Fruit fly (Drosophila melanogaster): ENCODE measurements around the gene rau.
A peak's percentile ranks its signal among the peaks of the same experiment; 100 is the strongest.

Gene rau

dm6 chr2L:5910189-5910588 lies 30.9 kb upstream of the rau start, which contains the start of gene CG14000:
Gene CG14000, minus strand, starts transcription at chr2L:5910289.
- TF ChIP-seq Met (GFP tag; optimal IDR thresholded peaks at IDR 0.05) = no peak
- TF ChIP-seq achi (GFP tag; optimal IDR thresholded peaks at IDR 0.05) = no peak
- TF ChIP-seq cyc (GFP tag; optimal IDR thresholded peaks at IDR 0.05) = no peak
- no peak for TF ChIP-seq CG3919 (GFP tag; optimal IDR thresholded peaks at IDR 0.05)
- TF ChIP-seq CG3032 (tag; optimal IDR thresholded peaks at IDR 0.05) = no peak
- no peak for TF ChIP-seq CG11294 (GFP tag; IDR thresholded peaks at IDR 0.05)
- no peak for TF ChIP-seq CG11902 (GFP tag; optimal IDR thresholded peaks at IDR 0.05)
- no peak for TF ChIP-seq CG1621 (tag; optimal IDR thresholded peaks at IDR 0.05)

dm6 chr2L:5906893-5907850 lies 27.9 kb upstream of the rau start, which contains the start of gene bchs:
Gene bchs, plus strand, starts transcription at chr2L:5907169.
- no peak for TF ChIP-seq dac (GFP tag; optimal IDR thresholded peaks at IDR 0.05)
- TF ChIP-seq Lpt (GFP tag; optimal IDR thresholded peaks at IDR 0.05) = no peak
- TF ChIP-seq CG3032 (tag; optimal IDR thresholded peaks at IDR 0.05) = no peak
- TF ChIP-seq OdsH (GFP tag; optimal IDR thresholded peaks at IDR 0.05) = no peak
- no peak for TF ChIP-seq CG1621 (tag; optimal IDR thresholded peaks at IDR 0.05)
- TF ChIP-seq CG34406 (GFP tag; optimal IDR thresholded peaks at IDR 0.05) = peak; percentile 17
- peak; percentile 12 for TF ChIP-seq Eip75B (GFP tag; optimal IDR thresholded peaks at IDR 0.05)
- no peak for TF ChIP-seq Blimp-1 (GFP tag; optimal IDR thresholded peaks at IDR 0.05)
- no peak for TF ChIP-seq Hr4 (GFP tag; optimal IDR thresholded peaks at IDR 0.05)
- no peak for TF ChIP-seq fd59A (GFP tag; optimal IDR thresholded peaks at IDR 0.05)
- peak; percentile 24 for TF ChIP-seq topi (GFP tag; optimal IDR thresholded peaks at IDR 0.05)
- 0 out of 3 replicates have a peak, but pooled peaks have one; percentile 42 for TF ChIP-seq CG8119 (GFP tag; IDR thresholded peaks at IDR 0.05)
- no peak for TF ChIP-seq fd85E (GFP tag; optimal IDR thresholded peaks at IDR 0.05)
- TF ChIP-seq CG6792 (GFP tag; optimal IDR thresholded peaks at IDR 0.05) = no peak
- TF ChIP-seq CG6276 (GFP tag; optimal IDR thresholded peaks at IDR 0.05) = peak; percentile 78
- no peak for TF ChIP-seq Hr38 (GFP tag; optimal IDR thresholded peaks at IDR 0.05)
- TF ChIP-seq fkh (GFP tag; optimal IDR thresholded peaks at IDR 0.05) = peak; percentile 100
- TF ChIP-seq CG10669 (GFP tag; optimal IDR thresholded peaks at IDR 0.05) = no peak
- TF ChIP-seq CG32006 (GFP tag; optimal IDR thresholded peaks at IDR 0.05) = no peak
- TF ChIP-seq Hr39 (GFP tag; optimal IDR thresholded peaks at IDR 0.05) = no peak
- TF ChIP-seq CG6163 (GFP tag; IDR thresholded peaks at IDR 0.05) = no peak; the same call in 1 of the 3 replicates
- peak; percentile 11 for TF ChIP-seq CG16779 (tag; optimal IDR thresholded peaks at IDR 0.05)
- peak; percentile 62 for TF ChIP-seq CG31627 (GFP tag; optimal IDR thresholded peaks at IDR 0.05)
- TF ChIP-seq CG8632 (GFP tag; optimal IDR thresholded peaks at IDR 0.05) = no peak
- no peak for TF ChIP-seq CG4318 (GFP tag; optimal IDR thresholded peaks at IDR 0.05)
- TF ChIP-seq Ets96B (tag; optimal IDR thresholded peaks at IDR 0.05) = no peak
- TF ChIP-seq CG11294 (GFP tag; IDR thresholded peaks at IDR 0.05) = no peak
- TF ChIP-seq CG9139 (GFP tag; optimal IDR thresholded peaks at IDR 0.05) = no peak
- TF ChIP-seq salr (GFP tag; optimal IDR thresholded peaks at IDR 0.05) = peak in 1 of 2 experiments; percentile 26
- TF ChIP-seq lz (GFP tag; optimal IDR thresholded peaks at IDR 0.05) = peak; percentile 25
- TF ChIP-seq svp (GFP tag) = peak; percentile 77
- no peak for TF ChIP-seq Ets21C (GFP tag; optimal IDR thresholded peaks at IDR 0.05)
- no peak for TF ChIP-seq CG11902 (GFP tag; optimal IDR thresholded peaks at IDR 0.05)
- no peak for TF ChIP-seq CG6854 (GFP tag; optimal IDR thresholded peaks at IDR 0.05)
- no peak for TF ChIP-seq CG11762 (GFP tag; optimal IDR thresholded peaks at IDR 0.05; ENCODE audit: insufficient read depth)
- TF ChIP-seq Sox15 (GFP tag; optimal IDR thresholded peaks at IDR 0.05) = no peak
- no peak for TF ChIP-seq spab (GFP tag; optimal IDR thresholded peaks at IDR 0.05)
- no peak for TF ChIP-seq CG8319 (GFP tag; optimal IDR thresholded peaks at IDR 0.05)
- no peak for TF ChIP-seq Gug (GFP tag; IDR thresholded peaks at IDR 0.05)
- TF ChIP-seq pdm3 (GFP tag; optimal IDR thresholded peaks at IDR 0.05) = no peak
- no peak for TF ChIP-seq CG6808 (GFP tag; optimal IDR thresholded peaks at IDR 0.05)
- TF ChIP-seq CG15336 (GFP tag; IDR thresholded peaks at IDR 0.05) = 0 out of 2 replicates have a peak, but pooled peaks have one; percentile 22
- no peak for TF ChIP-seq Met (GFP tag; optimal IDR thresholded peaks at IDR 0.05)
- no peak for TF ChIP-seq Smox (GFP tag; optimal IDR thresholded peaks at IDR 0.05)
- no peak for TF ChIP-seq CG10631 (GFP tag; optimal IDR thresholded peaks at IDR 0.05)

Measured in whole organism, prepupa.